Worm (Caenorhabditis elegans) whole organism, L2 larva: ENCODE measurements around the gene F36D3.16.

ENCODE experiments used
- elt-1 ChIP-seq: fragments of 150-350 bp; optimal IDR thresholded peaks from 2 replicates; lab custom pipeline; 2014; ENCODE audit warnings: missing biosample characterization, missing genetic modification characterization
- lin-39 ChIP-seq: fragments of 150-350 bp; optimal IDR thresholded peaks from 2 replicates; lab custom pipeline; 2014; ENCODE audit warnings: missing biosample characterization, missing genetic modification reagents, missing genetic modification characterization
- mab-5 ChIP-seq: fragments of 150-350 bp; optimal IDR thresholded peaks from 2 replicates; lab custom pipeline; 2014; ENCODE audit warnings: missing biosample characterization, missing genetic modification characterization
- nhr-11 ChIP-seq: fragments of 150-350 bp; optimal IDR thresholded peaks from 2 replicates; lab custom pipeline; 2014; ENCODE audit warnings: missing biosample characterization, missing genetic modification characterization
- nhr-12 ChIP-seq: fragments of 150-350 bp; optimal IDR thresholded peaks from 2 replicates; lab custom pipeline; 2014; ENCODE audit warnings: missing biosample characterization, missing genetic modification characterization
- nhr-129 ChIP-seq: fragments of 150-350 bp; optimal IDR thresholded peaks from 2 replicates; lab custom pipeline; 2014; ENCODE audit warnings: missing biosample characterization, missing genetic modification characterization
- nhr-23 ChIP-seq: fragments of 150-350 bp; optimal IDR thresholded peaks from 2 replicates; lab custom pipeline; 2014; ENCODE audit warnings: missing biosample characterization, missing genetic modification reagents, missing genetic modification characterization
- nhr-25 ChIP-seq: fragments of 150-350 bp; sonication (generic microtip); optimal IDR thresholded peaks from 3 replicates; lab custom pipeline; 2014; ENCODE audit warnings: missing biosample characterization, missing genetic modification characterization
- nhr-77 ChIP-seq: fragments of 150-350 bp; optimal IDR thresholded peaks from 2 replicates; lab custom pipeline; 2014; ENCODE audit warnings: missing biosample characterization, missing genetic modification characterization
- unc-62 ChIP-seq: fragments of 150-350 bp; optimal IDR thresholded peaks from 2 replicates; lab custom pipeline; 2014; ENCODE audit warnings: missing biosample characterization, missing genetic modification reagents, missing genetic modification characterization

- TF ChIP-seq elt-1 (tag; lab: Kevin White, UChicago), result no peak
- TF ChIP-seq lin-39 (tag; lab: Kevin White, UChicago), result no peak
- no peak for TF ChIP-seq unc-62
- TF ChIP-seq nhr-77 (tag; lab: Kevin White, UChicago), result no peak
- no peak for TF ChIP-seq mab-5 (tag; lab: Kevin White, UChicago)
- no peak for TF ChIP-seq nhr-129
- no peak for TF ChIP-seq nhr-25 (tag; lab: Kevin White, UChicago)
- no peak for TF ChIP-seq nhr-23 (tag; lab: Kevin White, UChicago)
- TF ChIP-seq nhr-11, result no peak
- TF ChIP-seq nhr-12 (tag; lab: Kevin White, UChicago), result no peak
Measured at ce11 chrV:16505828-16506227, 22.1 kb upstream of the F36D3.16 start, which contains the start of gene nhr-54.
